Fruit fly (Drosophila melanogaster) whole organism, embryonic: ENCODE measurements around the gene Lim3.

ENCODE experiments used
- ATbp ChIP-seq: fragments of 200-800 bp; sonication (Bioruptor generic); optimal IDR thresholded peaks from 2 replicates; lab custom pipeline; 2017; ENCODE audit warnings: missing biosample characterization, mild to moderate bottlenecking, missing genetic modification characterization, missing genetic modification reagents
- Abd-B ChIP-seq: fragments of 200-800 bp; sonication (Bioruptor generic); optimal IDR thresholded peaks from 2 replicates; lab custom pipeline; 2018; ENCODE audit warnings: missing biosample characterization, mild to moderate bottlenecking, missing genetic modification characterization, moderate library complexity
- Bdp1 ChIP-seq: fragments of 200-800 bp; sonication (Bioruptor generic); optimal IDR thresholded peaks from 3 replicates; lab custom pipeline; 2016; ENCODE audit warnings: missing biosample characterization, missing genetic modification characterization
- CG11398 ChIP-seq: fragments of 200-800 bp; sonication (Bioruptor generic); optimal IDR thresholded peaks from 2 replicates; lab custom pipeline; 2016; ENCODE audit warnings: missing biosample characterization, missing genetic modification characterization
- CG12104 ChIP-seq: fragments of 200-800 bp; sonication (Bioruptor generic); optimal IDR thresholded peaks from 3 replicates; lab custom pipeline; 2016; ENCODE audit warnings: missing biosample characterization, missing genetic modification characterization
- CG12299 ChIP-seq: fragments of 200-800 bp; sonication (Bioruptor generic); optimal IDR thresholded peaks from 2 replicates; lab custom pipeline; 2018; ENCODE audit warnings: missing biosample characterization, mild to moderate bottlenecking, missing genetic modification characterization
- CG13624 ChIP-seq: fragments of 200-800 bp; sonication (Bioruptor generic); optimal IDR thresholded peaks from 2 replicates; lab custom pipeline; 2016; ENCODE audit warnings: missing biosample characterization, missing genetic modification characterization
- CG15073 ChIP-seq: fragments of 200-800 bp; sonication (Bioruptor generic); optimal IDR thresholded peaks from 2 replicates; lab custom pipeline; 2016; ENCODE audit warnings: missing biosample characterization, missing genetic modification characterization
- CG15269 ChIP-seq: fragments of 200-800 bp; sonication (Bioruptor generic); optimal IDR thresholded peaks from 2 replicates; lab custom pipeline; 2018; ENCODE audit warnings: missing biosample characterization, mild to moderate bottlenecking, missing genetic modification characterization, moderate library complexity
- CG17359 ChIP-seq: fragments of 200-800 bp; sonication (Bioruptor generic); optimal IDR thresholded peaks from 3 replicates; lab custom pipeline; 2018; ENCODE audit warnings: missing biosample characterization, mild to moderate bottlenecking, missing genetic modification characterization, moderate library complexity
- CG18262 ChIP-seq: fragments of 200-800 bp; optimal IDR thresholded peaks from 3 replicates; lab custom pipeline; 2019; ENCODE audit warnings: missing biosample characterization, mild to moderate bottlenecking, missing genetic modification characterization, moderate library complexity
- CG2199 ChIP-seq: fragments of 200-800 bp; sonication (Bioruptor generic); IDR thresholded peaks from 3 replicates; pipeline ENCODE4 v1.3.6; 2022; ENCODE audit warnings: missing biosample characterization, missing genetic modification characterization
- CG2202 ChIP-seq: fragments of 200-800 bp; sonication (Bioruptor generic); optimal IDR thresholded peaks from 2 replicates; lab custom pipeline; 2018; ENCODE audit warnings: missing biosample characterization, mild to moderate bottlenecking, missing genetic modification characterization
- CG32767 ChIP-seq: fragments of 200-800 bp; sonication (Bioruptor generic); IDR thresholded peaks from 2 replicates; pipeline ENCODE4 v1.3.6; 2022; ENCODE audit warnings: missing biosample characterization, missing genetic modification characterization
- CG33557 ChIP-seq: fragments of 200-800 bp; sonication (Bioruptor generic); optimal IDR thresholded peaks from 2 replicates; lab custom pipeline; 2019; ENCODE audit warnings: missing biosample characterization, mild to moderate bottlenecking, missing genetic modification characterization, moderate library complexity
- CG4404 ChIP-seq: fragments of 200-800 bp; sonication (Bioruptor generic); IDR thresholded peaks from 2 replicates; pipeline ENCODE4 v1.3.6; 2022; ENCODE audit warnings: missing biosample characterization, missing genetic modification characterization
- CG5953 ChIP-seq: fragments of 200-800 bp; sonication (Bioruptor generic); IDR thresholded peaks from 2 replicates; pipeline ENCODE4 v1.3.6; 2022; ENCODE audit warnings: missing biosample characterization, missing genetic modification characterization
- CG7372 ChIP-seq: fragments of 200-800 bp; sonication (Bioruptor generic); IDR thresholded peaks from 2 replicates; pipeline ENCODE4 v1.3.6; 2022; ENCODE audit warnings: missing biosample characterization, missing genetic modification characterization
- CG7839 ChIP-seq: fragments of 200-800 bp; sonication (Bioruptor generic); optimal IDR thresholded peaks from 3 replicates; lab custom pipeline; 2018; ENCODE audit warnings: missing biosample characterization, mild to moderate bottlenecking, missing genetic modification characterization, moderate library complexity
- CG8359 ChIP-seq: fragments of 200-800 bp; sonication (Bioruptor generic); optimal IDR thresholded peaks from 2 replicates; lab custom pipeline; 2017; ENCODE audit warnings: missing biosample characterization, mild to moderate bottlenecking, missing genetic modification characterization, borderline replicate concordance
- CG9437 ChIP-seq: fragments of 200-800 bp; sonication (Bioruptor generic); optimal IDR thresholded peaks from 2 replicates; lab custom pipeline; 2018; ENCODE audit warnings: missing biosample characterization, mild to moderate bottlenecking, missing genetic modification characterization
- CG9727 ChIP-seq: fragments of 200-800 bp; sonication (Bioruptor generic); optimal IDR thresholded peaks from 3 replicates; lab custom pipeline; 2017; ENCODE audit warnings: missing biosample characterization, mild to moderate bottlenecking, missing genetic modification characterization
- ERR ChIP-seq: fragments of 200-800 bp; sonication (Bioruptor generic); optimal IDR thresholded peaks from 2 replicates; lab custom pipeline; 2016; ENCODE audit warnings: missing biosample characterization, missing genetic modification characterization
- Lpt ChIP-seq: fragments of >200 bp; optimal IDR thresholded peaks from 2 replicates; lab custom pipeline; 2018; ENCODE audit warnings: missing biosample characterization, missing genetic modification characterization
- Ptx1 ChIP-seq: fragments of 200-800 bp; sonication (Bioruptor generic); IDR thresholded peaks from 2 replicates; pipeline ENCODE4 v1.3.6; 2022; ENCODE audit warnings: missing biosample characterization, missing genetic modification characterization
- Sry-δ ChIP-seq: fragments of 200-800 bp; sonication (Bioruptor generic); optimal IDR thresholded peaks from 2 replicates; lab custom pipeline; 2016; ENCODE audit warnings: missing biosample characterization, missing genetic modification characterization
- Ssrp ChIP-seq: fragments of 200-800 bp; sonication (Bioruptor generic); optimal IDR thresholded peaks from 2 replicates; lab custom pipeline; 2018; ENCODE audit warnings: missing biosample characterization, mild to moderate bottlenecking, missing genetic modification characterization, moderate library complexity
- al ChIP-seq: fragments of 200-800 bp; sonication (Bioruptor generic); IDR thresholded peaks from 2 replicates; pipeline ENCODE4 v1.3.6; 2022; ENCODE audit warnings: missing biosample characterization, missing genetic modification characterization
- bab2 ChIP-seq: fragments of 200-800 bp; sonication (Bioruptor generic); optimal IDR thresholded peaks from 2 replicates; lab custom pipeline; 2016; ENCODE audit warnings: missing biosample characterization, missing genetic modification characterization
- bsh ChIP-seq, 2 experiments: fragments of 200-800 bp; sonication (Bioruptor generic); optimal IDR thresholded peaks; 2 replicates each; lab custom pipeline; 2017 to 2018; ENCODE audit warnings: mild to moderate bottlenecking in 2 of 2, missing biosample characterization in 2 of 2, missing genetic modification characterization in 2 of 2, moderate library complexity in 1 of 2
- cad ChIP-seq: fragments of >200 bp; optimal IDR thresholded peaks from 2 replicates; lab custom pipeline; 2017; ENCODE audit warnings: missing biosample characterization, missing genetic modification characterization
- caup ChIP-seq: fragments of 200-800 bp; sonication (Bioruptor generic); optimal IDR thresholded peaks from 3 replicates; lab custom pipeline; 2017; ENCODE audit warnings: missing biosample characterization, mild to moderate bottlenecking, missing genetic modification characterization, moderate library complexity; ENCODE audit not compliant: severe bottlenecking
- chn ChIP-seq: fragments of 200-800 bp; sonication (Bioruptor generic); optimal IDR thresholded peaks from 2 replicates; lab custom pipeline; 2016; ENCODE audit warnings: missing biosample characterization, missing genetic modification characterization
- crp ChIP-seq, 2 experiments: fragments of 200-800 bp; sonication (Bioruptor generic); optimal IDR thresholded peaks; 2 replicates in 1 of 2; 3 replicates in 1 of 2; lab custom pipeline; 2017; ENCODE audit warnings: missing biosample characterization in 2 of 2, missing genetic modification characterization in 2 of 2, mild to moderate bottlenecking in 1 of 2, moderate library complexity in 1 of 2
- da ChIP-seq: fragments of 200-800 bp; sonication (Bioruptor generic); optimal IDR thresholded peaks from 2 replicates; lab custom pipeline; 2016; ENCODE audit warnings: missing biosample characterization, missing genetic modification characterization
- dmrt99B ChIP-seq: fragments of 200-800 bp; sonication (Bioruptor generic); optimal IDR thresholded peaks from 2 replicates; lab custom pipeline; 2018; ENCODE audit warnings: missing biosample characterization, mild to moderate bottlenecking, missing genetic modification characterization, moderate library complexity
- fd102C ChIP-seq: fragments of 200-800 bp; sonication (Bioruptor generic); optimal IDR thresholded peaks from 2 replicates; lab custom pipeline; 2018; ENCODE audit warnings: missing biosample characterization, mild to moderate bottlenecking, missing genetic modification characterization, moderate library complexity
- gem ChIP-seq: fragments of 200-800 bp; sonication (Bioruptor generic); optimal IDR thresholded peaks from 2 replicates; lab custom pipeline; 2019; ENCODE audit warnings: missing biosample characterization, mild to moderate bottlenecking, missing genetic modification characterization, moderate library complexity
- hbn ChIP-seq: fragments of 200-800 bp; sonication (Bioruptor generic); IDR thresholded peaks from 2 replicates; pipeline ENCODE4 v1.3.6; 2022; ENCODE audit warnings: missing biosample characterization, missing genetic modification characterization; ENCODE audit not compliant: partially characterized antibody
- ind ChIP-seq: fragments of 200-800 bp; sonication (Bioruptor generic); optimal IDR thresholded peaks from 3 replicates; lab custom pipeline; 2016; ENCODE audit warnings: missing biosample characterization, missing genetic modification characterization
- maf-S ChIP-seq: fragments of 200-800 bp; sonication (Bioruptor generic); optimal IDR thresholded peaks from 2 replicates; lab custom pipeline; 2016; ENCODE audit warnings: missing biosample characterization, missing genetic modification characterization
- mam ChIP-seq: fragments of 200-800 bp; sonication (Bioruptor generic); optimal IDR thresholded peaks from 3 replicates; lab custom pipeline; 2016; ENCODE audit warnings: missing biosample characterization, missing genetic modification characterization
- mirr ChIP-seq: fragments of 200-800 bp; sonication (Bioruptor generic); optimal IDR thresholded peaks from 3 replicates; lab custom pipeline; 2018; ENCODE audit warnings: missing biosample characterization, mild to moderate bottlenecking, missing genetic modification characterization
- nau ChIP-seq: fragments of 200-800 bp; sonication (Bioruptor generic); optimal IDR thresholded peaks from 3 replicates; lab custom pipeline; 2017; ENCODE audit warnings: missing biosample characterization, mild to moderate bottlenecking, missing genetic modification characterization, missing genetic modification reagents
- pnt ChIP-seq: fragments of 200-800 bp; sonication (Bioruptor generic); optimal IDR thresholded peaks from 3 replicates; lab custom pipeline; 2016; ENCODE audit warnings: missing biosample characterization, missing genetic modification characterization
- ranshi ChIP-seq: fragments of 200-800 bp; sonication (Bioruptor generic); IDR thresholded peaks from 2 replicates; pipeline ENCODE4 v1.3.6; 2022; ENCODE audit warnings: missing biosample characterization, missing genetic modification characterization
- rib ChIP-seq: fragments of 200-800 bp; sonication (Bioruptor generic); IDR thresholded peaks from 2 replicates; pipeline ENCODE4 v1.3.6; 2022; ENCODE audit warnings: missing biosample characterization, missing genetic modification characterization
- tap ChIP-seq: fragments of 200-800 bp; optimal IDR thresholded peaks from 3 replicates; lab custom pipeline; 2019; ENCODE audit warnings: missing biosample characterization, mild to moderate bottlenecking, missing genetic modification characterization, moderate library complexity
- vvl ChIP-seq: fragments of 200-800 bp; sonication (Bioruptor generic); IDR thresholded peaks from 2 replicates; pipeline ENCODE4 v1.3.6; 2022; ENCODE audit warnings: missing biosample characterization, missing genetic modification characterization
- zfh1 ChIP-seq: fragments of 200-800 bp; sonication (Bioruptor generic); IDR thresholded peaks from 3 replicates; pipeline ENCODE4 v1.3.6; 2022; ENCODE audit warnings: missing biosample characterization, missing genetic modification characterization

Lim3 gene

dm6 chr2L:19045111-19045560 lies 63.1 kb downstream of the Lim3 start, which contains the start of the genes Ttc19 and Acn (continued):
- TF ChIP-seq rib (GFP tag; lab: Robert Waterston, UW) (peak; percentile 75), Abd-B (GFP tag; lab: Kevin White, UChicago) (peak; percentile 82), tap (tag; lab: Kevin White, UChicago) (peak; percentile 63), maf-S (GFP tag; lab: Kevin White, UChicago) (peak; percentile 89), CG33557 (peak; percentile 75), gem (peak; percentile 88), Bdp1 (GFP tag; lab: Kevin White, UChicago) (peak; percentile 78), ATbp (no peak), mirr (peak; percentile 39), Ptx1 (GFP tag; lab: Robert Waterston, UW) (peak; percentile 86), CG7372 (peak; percentile 77), pnt (GFP tag; lab: Kevin White, UChicago) (peak; percentile 81), cad (GFP tag; lab: Kevin White, UChicago) (no peak), CG5953 (GFP tag; lab: Robert Waterston, UW) (0 out of 2 replicates have a peak, but pooled peaks have one; percentile 25), ind (peak; percentile 80), dmrt99B (tag; lab: Kevin White, UChicago) (no peak), CG9727 (GFP tag; lab: Kevin White, UChicago) (peak; percentile 86), hbn (GFP tag; lab: Robert Waterston, UW) (peak; percentile 94), CG7839 (tag; lab: Kevin White, UChicago) (peak; percentile 78), CG4404 (GFP tag; lab: Robert Waterston, UW) (peak; percentile 71), CG15073 (GFP tag; lab: Kevin White, UChicago) (no peak), Sry-δ (GFP tag; lab: Kevin White, UChicago) (peak; percentile 98), CG12104 (GFP tag; lab: Kevin White, UChicago) (peak; percentile 71), da (GFP tag; lab: Kevin White, UChicago) (peak; percentile 76), CG11398 (peak; percentile 81), fd102C (GFP tag; lab: Kevin White, UChicago) (no peak), caup (GFP tag; lab: Kevin White, UChicago) (peak; percentile 71), CG18262 (tag; lab: Kevin White, UChicago) (peak; percentile 82), bsh (GFP tag; optimal IDR thresholded peaks at IDR 0.05; lab: Kevin White, UChicago) (peak; percentile 7 to 80), CG8359 (GFP tag; lab: Kevin White, UChicago) (peak; percentile 59), vvl (peak; percentile 92), mam (peak; percentile 93), bab2 (GFP tag; lab: Kevin White, UChicago) (peak; percentile 90), CG9437 (peak; percentile 82), ranshi (peak; percentile 68), CG32767 (peak; percentile 50), CG2199 (GFP tag; lab: Robert Waterston, UW) (no peak), chn (GFP tag; lab: Kevin White, UChicago) (peak; percentile 91), Lpt (no peak), CG2202 (tag; lab: Kevin White, UChicago) (peak; percentile 66), Ssrp (tag; lab: Kevin White, UChicago) (peak; percentile 78), CG17359 (tag; lab: Kevin White, UChicago) (peak; percentile 82), nau (GFP tag; lab: Kevin White, UChicago) (no peak), zfh1 (GFP tag; lab: Robert Waterston, UW) (peak; percentile 90), CG15269 (tag; lab: Kevin White, UChicago) (peak; percentile 77), ERR (GFP tag; lab: Kevin White, UChicago) (peak; percentile 73), CG12299 (tag; lab: Kevin White, UChicago) (peak; percentile 51), crp (GFP tag; optimal IDR thresholded peaks at IDR 0.05; lab: Kevin White, UChicago) (peak in 1 of 2 experiments; percentile 58), CG13624 (GFP tag; lab: Kevin White, UChicago) (peak; percentile 92), al (GFP tag; lab: Robert Waterston, UW) (peak; percentile 75)
